Fruit fly (Drosophila melanogaster): ENCODE data around the gene CG4374.

DNA sequence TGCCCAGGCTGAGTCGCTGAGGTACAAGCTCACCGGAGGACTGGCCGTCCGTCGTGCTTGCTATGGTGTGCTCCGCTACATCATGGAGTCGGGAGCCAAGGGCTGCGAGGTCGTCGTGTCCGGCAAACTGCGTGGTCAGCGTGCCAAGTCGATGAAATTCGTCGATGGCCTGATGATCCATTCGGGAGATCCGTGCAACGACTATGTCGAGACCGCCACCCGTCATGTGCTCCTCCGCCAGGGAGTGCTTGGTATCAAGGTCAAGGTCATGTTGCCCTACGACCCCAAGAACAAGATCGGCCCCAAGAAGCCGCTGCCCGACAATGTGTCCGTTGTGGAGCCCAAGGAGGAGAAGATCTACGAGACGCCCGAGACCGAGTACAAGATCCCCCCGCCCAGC is 112.7 kb downstream of the CG4374 start:
- TF ChIP-seq CG9948 (tag; optimal IDR thresholded peaks at IDR 0.05) (no peak), CG32121 (GFP tag; IDR thresholded peaks at IDR 0.05) (no peak), CG14655 (GFP tag; optimal IDR thresholded peaks at IDR 0.05) (no peak), EcR (GFP tag; optimal IDR thresholded peaks at IDR 0.05) (no peak), CG13204 (GFP tag; optimal IDR thresholded peaks at IDR 0.05) (no peak), CG8159 (tag; optimal IDR thresholded peaks at IDR 0.05) (no peak), CG17806 (tag; optimal IDR thresholded peaks at IDR 0.05) (no peak), CG12605 (GFP tag; IDR thresholded peaks at IDR 0.05) (no peak), CG34367 (tag; optimal IDR thresholded peaks at IDR 0.05) (no peak), Pif1B (GFP tag; optimal IDR thresholded peaks at IDR 0.05) (no peak), CG10348 (GFP tag; IDR thresholded peaks at IDR 0.05) (no peak), D1 (tag; optimal IDR thresholded peaks at IDR 0.05) (no peak), gl (tag; optimal IDR thresholded peaks at IDR 0.05) (no peak), rn (GFP tag; IDR thresholded peaks at IDR 0.05) (no peak)
